Worm (Caenorhabditis elegans): ENCODE measurements around the gene mig-6.

DNA sequence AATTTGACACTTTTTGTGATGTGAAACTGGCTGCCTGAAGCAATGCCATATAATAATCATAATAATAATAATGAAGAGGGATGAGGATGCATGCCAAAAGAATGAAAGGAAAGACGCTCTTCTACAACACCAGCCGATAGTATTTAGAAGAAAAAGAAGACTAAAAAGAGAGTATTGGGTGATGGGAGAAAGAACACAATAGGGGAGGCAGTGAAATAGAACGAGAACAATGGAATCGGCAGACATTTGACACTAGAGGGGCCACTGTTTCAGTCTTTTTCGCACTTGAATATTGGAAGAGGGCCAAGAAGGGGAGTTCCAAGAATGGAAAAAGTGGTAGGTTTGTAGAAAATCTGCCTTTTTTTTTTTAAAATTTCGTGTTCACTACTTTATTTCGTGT is 20.2 kb downstream of the mig-6 start, which contains the start of gene memo-1:
- TF ChIP-seq mdl-1 (tag; optimal IDR thresholded peaks at IDR 0.05) (no peak), ZK546.5 (tag; optimal IDR thresholded peaks at IDR 0.05) (no peak), R02D3.7 (tag; optimal IDR thresholded peaks at IDR 0.05) (no peak)
